Fruit fly (Drosophila melanogaster): ENCODE results near the gene CG7208.

The CG7208 gene

dm6 chr3R:18185385-18185784 lies at the start of gene CG7208, which contains the start of gene Arp5 (continued):
- TF ChIP-seq da (GFP tag; optimal IDR thresholded peaks at IDR 0.05), result no peak
- no peak for TF ChIP-seq toy (GFP tag; IDR thresholded peaks at IDR 0.05)
- no peak for TF ChIP-seq tna (GFP tag; IDR thresholded peaks at IDR 0.05; ENCODE audit: partially characterized antibody)
- peak; percentile 49; the same call in 1 of the 3 replicates for TF ChIP-seq CG11695 (GFP tag; IDR thresholded peaks at IDR 0.05)
- TF ChIP-seq CG1233 (GFP tag; optimal IDR thresholded peaks at IDR 0.05), result peak; percentile 64
- TF ChIP-seq CG11456 (GFP tag; IDR thresholded peaks at IDR 0.05), result 0 out of 3 replicates have a peak, but pooled peaks have one; percentile 59
- TF ChIP-seq Dfd (GFP tag; optimal IDR thresholded peaks at IDR 0.05), result no peak
- peak; percentile 59 for TF ChIP-seq NFAT (GFP tag; IDR thresholded peaks at IDR 0.05)
- TF ChIP-seq CG17385 (GFP tag; optimal IDR thresholded peaks at IDR 0.05), result peak; percentile 63
- no peak for TF ChIP-seq CG12769 (tag; optimal IDR thresholded peaks at IDR 0.05)
- TF ChIP-seq Hmr (GFP tag; optimal IDR thresholded peaks at IDR 0.05), result peak; percentile 81
- TF ChIP-seq grau (tag; optimal IDR thresholded peaks at IDR 0.05), result peak; percentile 79
- TF ChIP-seq Bgb (GFP tag; IDR thresholded peaks at IDR 0.05; ENCODE audit: partially characterized antibody), result no peak
- TF ChIP-seq hbn (GFP tag; IDR thresholded peaks at IDR 0.05; ENCODE audit: partially characterized antibody), result no peak
- TF ChIP-seq lov (optimal IDR thresholded peaks at IDR 0.05), result no peak
- TF ChIP-seq lov (GFP tag; IDR thresholded peaks at IDR 0.05), result no peak
- TF ChIP-seq CG4820 (GFP tag; optimal IDR thresholded peaks at IDR 0.05), result peak; percentile 34
- no peak for TF ChIP-seq tio (GFP tag; optimal IDR thresholded peaks at IDR 0.05)
- TF ChIP-seq ato (GFP tag; IDR thresholded peaks at IDR 0.05; ENCODE audit: partially characterized antibody), result no peak
- no peak; the same call in 2 of the 3 replicates for TF ChIP-seq CG34224 (GFP tag; IDR thresholded peaks at IDR 0.05; ENCODE audit: partially characterized antibody)
- no peak for TF ChIP-seq CG8765 (GFP tag; IDR thresholded peaks at IDR 0.05)
- peak; percentile 52 for TF ChIP-seq CG8388 (GFP tag; optimal IDR thresholded peaks at IDR 0.05)
- TF ChIP-seq CG14014 (GFP tag; IDR thresholded peaks at IDR 0.05), result no peak; the same call in none of the 2 replicates
- TF ChIP-seq chm (GFP tag; IDR thresholded peaks at IDR 0.05), result no peak
- TF ChIP-seq Doc2 (GFP tag; IDR thresholded peaks at IDR 0.05), result no peak
- peak; percentile 70 for TF ChIP-seq Ets97D (GFP tag; optimal IDR thresholded peaks at IDR 0.05)
- peak; percentile 55 for TF ChIP-seq CG12299 (tag; optimal IDR thresholded peaks at IDR 0.05)
- TF ChIP-seq unpg (GFP tag; optimal IDR thresholded peaks at IDR 0.05), result no peak
- no peak for TF ChIP-seq eve (GFP tag; optimal IDR thresholded peaks at IDR 0.05)
- TF ChIP-seq CG5245 (GFP tag; optimal IDR thresholded peaks at IDR 0.05), result peak; percentile 14
- no peak for TF ChIP-seq CG17568 (GFP tag; optimal IDR thresholded peaks at IDR 0.05)
- TF ChIP-seq B-H1 (GFP tag; IDR thresholded peaks at IDR 0.05), result peak; percentile 29; the same call in 1 of the 3 replicates
- peak; percentile 58 for TF ChIP-seq CG4854 (GFP tag; optimal IDR thresholded peaks at IDR 0.05)
- TF ChIP-seq TFAM (GFP tag; optimal IDR thresholded peaks at IDR 0.05), result no peak
- peak; percentile 39; the same call in 1 of the 3 replicates for TF ChIP-seq zfh1 (GFP tag; IDR thresholded peaks at IDR 0.05)
- no peak for TF ChIP-seq inv (GFP tag; IDR thresholded peaks at IDR 0.05; ENCODE audit: partially characterized antibody)
- TF ChIP-seq CG14441 (GFP tag; IDR thresholded peaks at IDR 0.05), result peak; percentile 45; the same call in 1 of the 2 replicates
- TF ChIP-seq gcm (GFP tag; optimal IDR thresholded peaks at IDR 0.05), result no peak
- no peak for TF ChIP-seq CG7839 (tag; optimal IDR thresholded peaks at IDR 0.05)
- peak; percentile 66 for TF ChIP-seq CG8290 (GFP tag; optimal IDR thresholded peaks at IDR 0.05)
- TF ChIP-seq CG8290 (tag; optimal IDR thresholded peaks at IDR 0.05), result peak in 1 of 2 experiments; percentile 34
- peak; percentile 72 for TF ChIP-seq CG34376 (GFP tag; optimal IDR thresholded peaks at IDR 0.05)
- peak; percentile 53 for TF ChIP-seq CG33213 (GFP tag; optimal IDR thresholded peaks at IDR 0.05)
- 0 out of 3 replicates have a peak, but pooled peaks have one; percentile 22 for TF ChIP-seq CG2889 (GFP tag; IDR thresholded peaks at IDR 0.05)
- TF ChIP-seq croc (GFP tag; conservative IDR thresholded peaks at IDR 0.05), result 0 out of 3 replicates have a peak, but pooled peaks have one; percentile 19
- TF ChIP-seq CG8944 (GFP tag; optimal IDR thresholded peaks at IDR 0.05), result peak; percentile 13
- TF ChIP-seq nau (GFP tag; optimal IDR thresholded peaks at IDR 0.05), result no peak
- TF ChIP-seq usp (GFP tag; optimal IDR thresholded peaks at IDR 0.05), result no peak
- peak; percentile 37 for TF ChIP-seq MESR4 (GFP tag; optimal IDR thresholded peaks at IDR 0.05)
- peak; percentile 86 for TF ChIP-seq CG12659 (GFP tag; optimal IDR thresholded peaks at IDR 0.05)
- TF ChIP-seq Dip3 (GFP tag; optimal IDR thresholded peaks at IDR 0.05), result peak; percentile 70
